Worm (Caenorhabditis elegans) whole organism, L1 larva: Measurements from ENCODE around the gene ddb-1.

Experiments used
- C04F5.9 ChIP-seq: sonication (generic microtip); optimal IDR thresholded peaks from 2 replicates; lab custom pipeline; 2016; ENCODE audit warnings: missing genetic modification characterization, missing compliant biosample characterization
- F16B12.6 ChIP-seq: fragments of 150-350 bp; optimal IDR thresholded peaks from 2 replicates; lab custom pipeline; 2014; ENCODE audit warnings: missing biosample characterization, missing genetic modification characterization
- ama-1 ChIP-seq: fragments of 150-350 bp; optimal IDR thresholded peaks from 2 replicates; lab custom pipeline; 2014
- blmp-1 ChIP-seq: fragments of 150-350 bp; optimal IDR thresholded peaks from 2 replicates; lab custom pipeline; 2014; ENCODE audit warnings: missing biosample characterization, missing genetic modification characterization
- ceh-82 ChIP-seq, 3 experiments: fragments of 150-350 bp in 1 of 3; sonication (generic microtip) in 2 of 3; optimal IDR thresholded peaks; 2 replicates each; lab custom pipeline; 2014 to 2017; ENCODE audit warnings: missing biosample characterization in 3 of 3, missing genetic modification characterization in 3 of 3
- dsc-1 ChIP-seq: sonication (generic microtip); optimal IDR thresholded peaks from 2 replicates; lab custom pipeline; 2016; ENCODE audit warnings: mild to moderate bottlenecking, missing genetic modification characterization, missing compliant biosample characterization
- efl-1 ChIP-seq, 4 experiments: fragments of 150-350 bp; optimal IDR thresholded peaks in 3 of 4; peaks in 1 of 4; 1 replicate in 1 of 4; 2 replicates in 3 of 4; lab custom pipeline; 2014; ENCODE audit warnings: missing biosample characterization in 2 of 4, missing genetic modification characterization in 2 of 4, missing genetic modification reagents in 2 of 4
- elt-2 ChIP-seq: sonication (generic microtip); optimal IDR thresholded peaks from 2 replicates; lab custom pipeline; 2016; ENCODE audit warnings: missing genetic modification characterization, mild to moderate bottlenecking, inconsistent platforms, missing compliant biosample characterization, missing genetic modification reagents
- elt-3 ChIP-seq, 6 experiments: fragments of 150-350 bp in 1 of 6; sonication (generic microtip); optimal IDR thresholded peaks; 2 replicates each; lab custom pipeline; 2017 to 2018; ENCODE audit warnings: missing biosample characterization in 6 of 6, missing genetic modification characterization in 6 of 6, inconsistent platforms in 1 of 6
- fkh-10 ChIP-seq: sonication (generic microtip); optimal IDR thresholded peaks from 2 replicates; lab custom pipeline; 2017; ENCODE audit warnings: missing biosample characterization, missing genetic modification reagents, missing genetic modification characterization
- fkh-8 ChIP-seq: sonication (generic microtip); optimal IDR thresholded peaks from 2 replicates; lab custom pipeline; 2016; ENCODE audit warnings: mild to moderate bottlenecking, missing genetic modification characterization, missing compliant biosample characterization
- hlh-4 ChIP-seq: sonication (generic microtip); optimal IDR thresholded peaks from 2 replicates; lab custom pipeline; 2016; ENCODE audit warnings: mild to moderate bottlenecking, missing genetic modification characterization, missing compliant biosample characterization
- hpl-2 ChIP-seq: fragments of 150-350 bp; optimal IDR thresholded peaks from 2 replicates; lab custom pipeline; 2014; ENCODE audit warnings: missing biosample characterization, missing genetic modification reagents, missing genetic modification characterization
- isw-1 ChIP-seq: fragments of 200-800 bp; sonication (Bioruptor generic); IDR thresholded peaks from 2 replicates; pipeline ENCODE4 v1.3.6; 2022; ENCODE audit warnings: missing genetic modification characterization, missing compliant biosample characterization
- lin-14 ChIP-seq: fragments of 200-800 bp; sonication (Bioruptor generic); optimal IDR thresholded peaks from 2 replicates; lab custom pipeline; 2018; ENCODE audit warnings: mild to moderate bottlenecking, missing genetic modification characterization, moderate library complexity, missing compliant biosample characterization
- lin-15B ChIP-seq: fragments of 150-350 bp; sonication (generic microtip); optimal IDR thresholded peaks from 3 replicates; lab custom pipeline; 2014; ENCODE audit warnings: missing biosample characterization, missing genetic modification characterization
- lin-35 ChIP-seq, 2 experiments: fragments of 150-350 bp; optimal IDR thresholded peaks; 2 replicates each; lab custom pipeline; 2014; ENCODE audit warnings: missing biosample characterization in 2 of 2, missing genetic modification characterization in 2 of 2, missing genetic modification reagents in 2 of 2
- lin-39 ChIP-seq: fragments of 150-350 bp; optimal IDR thresholded peaks from 2 replicates; lab custom pipeline; 2014; ENCODE audit warnings: missing biosample characterization, missing genetic modification reagents, missing genetic modification characterization
- lsy-2 ChIP-seq, 2 experiments: fragments of 150-350 bp; optimal IDR thresholded peaks; 2 replicates each; lab custom pipeline; 2014; ENCODE audit warnings: missing biosample characterization in 2 of 2, missing genetic modification characterization in 2 of 2
- mab-9 ChIP-seq: fragments of 200-800 bp; sonication (Bioruptor generic); IDR thresholded peaks from 2 replicates; pipeline ENCODE4 v1.3.6; 2022; ENCODE audit warnings: missing genetic modification reagents, missing genetic modification characterization, missing compliant biosample characterization
- mdl-1 ChIP-seq, 2 experiments: fragments of 150-350 bp; optimal IDR thresholded peaks; 2 replicates each; lab custom pipeline; 2014 to 2017; ENCODE audit warnings: missing biosample characterization in 2 of 2, missing genetic modification characterization in 2 of 2, inconsistent platforms in 1 of 2
- mep-1 ChIP-seq: fragments of 150-350 bp; optimal IDR thresholded peaks from 2 replicates; lab custom pipeline; 2014; ENCODE audit warnings: missing biosample characterization, missing genetic modification characterization
- nhr-12 ChIP-seq: sonication (generic microtip); optimal IDR thresholded peaks from 2 replicates; lab custom pipeline; 2017; ENCODE audit warnings: missing biosample characterization, missing genetic modification characterization
- nhr-19 ChIP-seq: fragments of 200-800 bp; sonication (Bioruptor generic); conservative IDR thresholded peaks from 2 replicates; pipeline ENCODE4 v1.3.6; 2022; ENCODE audit warnings: missing genetic modification characterization, missing compliant biosample characterization
- nhr-20 ChIP-seq: sonication (generic microtip); optimal IDR thresholded peaks from 2 replicates; lab custom pipeline; 2016; ENCODE audit warnings: mild to moderate bottlenecking, missing genetic modification characterization, missing compliant biosample characterization
- nhr-237 ChIP-seq: fragments of 150-350 bp; optimal IDR thresholded peaks from 2 replicates; lab custom pipeline; 2014; ENCODE audit warnings: missing biosample characterization, missing genetic modification characterization
- nhr-47 ChIP-seq: sonication (generic microtip); optimal IDR thresholded peaks from 2 replicates; lab custom pipeline; 2016; ENCODE audit warnings: mild to moderate bottlenecking, missing genetic modification characterization, moderate library complexity, missing compliant biosample characterization
- nhr-71 ChIP-seq: sonication (generic microtip); optimal IDR thresholded peaks from 2 replicates; lab custom pipeline; 2016; ENCODE audit warnings: mild to moderate bottlenecking, missing genetic modification characterization, moderate library complexity, missing compliant biosample characterization
- nhr-76 ChIP-seq: sonication (generic microtip); optimal IDR thresholded peaks from 2 replicates; lab custom pipeline; 2017; ENCODE audit warnings: missing biosample characterization, missing genetic modification characterization
- rnt-1 ChIP-seq: sonication (generic microtip); optimal IDR thresholded peaks from 2 replicates; lab custom pipeline; 2016; ENCODE audit warnings: mild to moderate bottlenecking, missing genetic modification characterization, moderate library complexity, missing compliant biosample characterization
- snu-23 ChIP-seq: sonication (generic microtip); optimal IDR thresholded peaks from 2 replicates; lab custom pipeline; 2016; ENCODE audit warnings: missing genetic modification characterization, missing compliant biosample characterization
- sox-4 ChIP-seq: sonication (generic microtip); optimal IDR thresholded peaks from 2 replicates; lab custom pipeline; 2016; ENCODE audit warnings: missing genetic modification characterization, missing compliant biosample characterization
- sptf-1 ChIP-seq: fragments of 150-350 bp; optimal IDR thresholded peaks from 2 replicates; lab custom pipeline; 2014; ENCODE audit warnings: missing biosample characterization, missing genetic modification characterization
- sup-37 ChIP-seq: fragments of 200-800 bp; sonication (Bioruptor generic); optimal IDR thresholded peaks from 2 replicates; lab custom pipeline; 2018; ENCODE audit warnings: mild to moderate bottlenecking, missing genetic modification characterization, missing compliant biosample characterization
- tbx-2 ChIP-seq: sonication (generic microtip); optimal IDR thresholded peaks from 2 replicates; lab custom pipeline; 2016; ENCODE audit warnings: missing genetic modification characterization, missing compliant biosample characterization
- tlp-1 ChIP-seq: fragments of 150-350 bp; optimal IDR thresholded peaks from 2 replicates; lab custom pipeline; 2014; ENCODE audit warnings: missing biosample characterization, missing genetic modification characterization
- unc-30 ChIP-seq: sonication (generic microtip); optimal IDR thresholded peaks from 2 replicates; lab custom pipeline; 2017; ENCODE audit warnings: missing biosample characterization, missing genetic modification characterization
- unc-86 ChIP-seq: sonication (generic microtip); optimal IDR thresholded peaks from 2 replicates; lab custom pipeline; 2016; ENCODE audit warnings: missing genetic modification characterization, missing compliant biosample characterization
- zip-4 ChIP-seq: fragments of 200-800 bp; sonication (Bioruptor generic); optimal IDR thresholded peaks from 2 replicates; lab custom pipeline; 2018; ENCODE audit warnings: mild to moderate bottlenecking, missing genetic modification characterization, moderate library complexity, missing compliant biosample characterization
- ztf-11 ChIP-seq, 2 experiments: sonication (generic microtip); optimal IDR thresholded peaks; 2 replicates each; lab custom pipeline; 2016 to 2017; ENCODE audit warnings: missing genetic modification characterization in 2 of 2, missing biosample characterization in 1 of 2, missing compliant biosample characterization in 1 of 2
- ztf-4 ChIP-seq: fragments of 150-350 bp; optimal IDR thresholded peaks from 2 replicates; lab custom pipeline; 2014; ENCODE audit warnings: missing biosample characterization, missing genetic modification characterization

Gene ddb-1

DNA sequence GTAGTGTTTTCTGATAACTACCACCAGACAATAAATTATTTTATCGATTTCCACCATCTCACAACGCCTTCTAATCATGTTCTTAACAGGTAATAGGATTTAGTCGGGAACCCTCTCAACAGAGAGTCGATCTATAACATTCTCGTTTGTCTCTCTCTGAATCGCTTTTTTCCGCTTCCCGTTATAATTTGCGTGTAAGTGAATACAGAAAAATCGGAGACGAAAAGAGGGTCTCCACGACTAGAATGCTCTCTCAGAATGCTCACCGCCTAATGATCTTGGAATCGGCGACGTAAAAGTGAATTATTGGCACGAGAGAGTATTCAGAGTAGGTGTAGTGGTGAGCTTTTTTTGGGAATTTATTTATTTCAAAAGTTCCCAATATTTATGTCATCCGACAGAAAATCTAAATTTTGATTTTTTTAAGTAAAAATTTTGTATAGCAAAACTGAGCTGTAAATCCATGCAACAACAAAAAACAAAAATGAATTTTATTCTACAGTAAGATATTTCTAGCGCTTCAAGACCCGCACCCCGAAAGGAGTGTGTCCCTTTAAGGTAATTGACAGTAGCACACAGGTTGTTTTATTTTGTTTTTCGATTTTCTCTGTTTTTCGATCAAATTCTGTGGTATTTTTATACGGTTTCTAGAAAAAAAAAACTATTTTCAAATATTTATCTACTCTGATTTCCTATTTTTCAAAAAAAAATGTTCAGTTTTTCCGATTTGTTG lies 5.9 kb upstream of the ddb-1 start:
- TF ChIP-seq nhr-71 (tag; lab: Kevin White, UChicago), result peak; percentile 26
- peak; percentile 2 for TF ChIP-seq mep-1
- peak; percentile 55 for TF ChIP-seq fkh-8
- TF ChIP-seq tlp-1 (tag; lab: Kevin White, UChicago), result no peak
- no peak for TF ChIP-seq hpl-2 (GFP tag; lab: Kevin White, UChicago)
- peak; percentile 27 for TF ChIP-seq nhr-47
- TF ChIP-seq sox-4 (tag; lab: Kevin White, UChicago), result no peak
- peak; percentile 51 for TF ChIP-seq lin-14 (GFP tag; lab: Kevin White, UChicago)
- no peak for TF ChIP-seq ztf-4 (tag; lab: Kevin White, UChicago)
- no peak for TF ChIP-seq elt-2

ce11 chrIV:12124314-12125084 lies 3.5 kb upstream of the ddb-1 start, which contains the start of gene dhhc-6:
TSS of gene dhhc-6 (plus strand) at chrIV:12124952.
- TF ChIP-seq nhr-76 (tag; lab: Kevin White, UChicago) (no peak), mdl-1 (tag; optimal IDR thresholded peaks at IDR 0.05; lab: Kevin White, UChicago) (no peak), C04F5.9 (tag; lab: Kevin White, UChicago) (no peak), hlh-4 (tag; lab: Kevin White, UChicago) (no peak), unc-30 (tag; lab: Kevin White, UChicago) (no peak), blmp-1 (no peak), rnt-1 (no peak), lin-15B (no peak), dsc-1 (no peak), zip-4 (GFP tag; lab: Kevin White, UChicago) (no peak)

DNA sequence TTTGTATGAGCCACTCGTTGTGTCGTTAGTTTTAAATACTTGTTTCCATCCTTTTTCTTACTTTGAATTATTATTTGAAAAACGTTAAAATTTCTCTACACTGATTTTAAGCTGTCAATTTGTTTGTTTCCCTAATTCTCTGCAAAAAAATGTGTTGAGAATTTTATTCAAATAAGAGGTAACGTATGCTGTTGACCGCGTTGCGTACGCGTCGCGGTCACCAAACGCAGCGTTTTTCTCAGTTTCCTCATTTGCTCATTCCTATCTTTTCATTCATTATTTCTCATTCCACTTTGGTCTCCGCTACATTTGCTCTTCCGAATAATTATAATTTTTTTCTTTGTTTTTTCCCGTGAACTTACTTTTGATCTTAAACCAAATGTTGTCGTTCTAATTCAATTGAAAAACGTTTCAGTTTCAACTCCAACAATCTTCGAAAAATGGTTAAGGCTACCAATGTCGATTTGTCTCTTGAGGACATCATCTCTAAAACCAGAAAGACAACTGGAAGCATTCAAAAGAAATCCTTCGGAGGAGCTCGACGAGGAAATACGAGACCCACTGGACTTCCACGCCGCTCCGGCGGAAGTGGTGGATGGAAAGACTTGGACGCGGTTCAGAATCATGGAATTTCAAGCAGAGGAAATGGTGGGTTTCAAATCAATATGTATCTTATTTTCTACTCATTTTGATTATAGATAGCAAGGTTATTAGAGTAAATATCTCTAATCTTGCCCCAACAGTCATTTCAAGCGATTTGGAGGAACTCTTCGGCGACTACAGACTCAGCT lies 2.1 kb upstream of the ddb-1 start, which contains the start of gene aly-3:
TSS of gene aly-3 (plus strand) at position 409 of the 791 bp plus-strand sequence.
- TF ChIP-seq nhr-237, result no peak
- TF ChIP-seq nhr-76 (tag; lab: Kevin White, UChicago), result no peak
- peak; percentile 21 for TF ChIP-seq ama-1
- TF ChIP-seq zip-4 (GFP tag; lab: Kevin White, UChicago), result no peak
- no peak for TF ChIP-seq ztf-11 (tag; optimal IDR thresholded peaks at IDR 0.05; lab: Kevin White, UChicago)
- no peak for TF ChIP-seq sptf-1 (tag; lab: Kevin White, UChicago)
- TF ChIP-seq nhr-20 (tag; lab: Kevin White, UChicago), result no peak
- TF ChIP-seq lin-35 (GFP tag; optimal IDR thresholded peaks at IDR 0.05; lab: Kevin White, UChicago), result peak; percentile 21 to 54
- TF ChIP-seq mdl-1 (tag; optimal IDR thresholded peaks at IDR 0.05; lab: Kevin White, UChicago), result no peak
- no peak for TF ChIP-seq rnt-1
- TF ChIP-seq blmp-1, result peak; percentile 19
- no peak for TF ChIP-seq isw-1 (GFP tag; lab: Robert Waterston, UW)
- TF ChIP-seq nhr-12 (tag; lab: Kevin White, UChicago), result no peak
- no peak for TF ChIP-seq F16B12.6 (tag; lab: Kevin White, UChicago)
- TF ChIP-seq efl-1 (optimal IDR thresholded peaks at IDR 0.05; lab: Kevin White, UChicago), result peak in 1 of 2 experiments; percentile 7
- TF ChIP-seq efl-1 (GFP tag; optimal IDR thresholded peaks at IDR 0.05 in 1 of 2; lab: Kevin White, UChicago), result peak in 1 of 2 experiments; percentile 35
- TF ChIP-seq sup-37, result no peak
- TF ChIP-seq ceh-82 (tag; optimal IDR thresholded peaks at IDR 0.05; lab: Kevin White, UChicago), result peak in 1 of 3 experiments; percentile 29
- TF ChIP-seq fkh-10 (GFP tag; lab: Kevin White, UChicago), result no peak
- TF ChIP-seq elt-3 (tag; optimal IDR thresholded peaks at IDR 0.05; lab: Kevin White, UChicago), result no peak
- peak; percentile 13 for TF ChIP-seq mep-1
- no peak for TF ChIP-seq tbx-2 (tag; lab: Kevin White, UChicago)
- no peak for TF ChIP-seq fkh-8
- peak; percentile 22 for TF ChIP-seq snu-23 (GFP tag; lab: Kevin White, UChicago)
- TF ChIP-seq lin-39, result no peak
- peak; percentile 8 for TF ChIP-seq nhr-47
- no peak for TF ChIP-seq unc-86
- TF ChIP-seq mab-9 (GFP tag; lab: Robert Waterston, UW), result no peak
- TF ChIP-seq dsc-1, result no peak
- TF ChIP-seq lsy-2 (tag; optimal IDR thresholded peaks at IDR 0.05; lab: Kevin White, UChicago), result peak; percentile 8 to 54
- peak; percentile 6 for TF ChIP-seq lin-15B
- no peak for TF ChIP-seq nhr-19 (GFP tag; lab: Robert Waterston, UW)
- TF ChIP-seq, all 84 proteins: peak for 10
